Worm (Caenorhabditis elegans) whole organism, L3 larva: ENCODE data around the gene oac-20.

Experiments used
- R02D3.7 ChIP-seq: fragments of 150-350 bp; optimal IDR thresholded peaks from 2 replicates; lab custom pipeline; 2014; ENCODE audit warnings: missing biosample characterization, missing genetic modification characterization
- ZK546.5 ChIP-seq: sonication (generic microtip); optimal IDR thresholded peaks from 2 replicates; lab custom pipeline; 2017; ENCODE audit warnings: missing biosample characterization, missing genetic modification characterization
- aly-2 ChIP-seq: fragments of 150-350 bp; optimal IDR thresholded peaks from 2 replicates; lab custom pipeline; 2014; ENCODE audit warnings: missing biosample characterization, missing genetic modification characterization
- ama-1 ChIP-seq: fragments of 150-350 bp; optimal IDR thresholded peaks from 2 replicates; lab custom pipeline; 2018
- ceh-16 ChIP-seq: sonication (generic microtip); optimal IDR thresholded peaks from 2 replicates; lab custom pipeline; 2017; ENCODE audit warnings: missing biosample characterization, missing genetic modification characterization
- ceh-28 ChIP-seq: fragments of 150-350 bp; optimal IDR thresholded peaks from 2 replicates; lab custom pipeline; 2014; ENCODE audit warnings: missing biosample characterization, missing genetic modification reagents, missing genetic modification characterization
- ceh-82 ChIP-seq: fragments of 150-350 bp; optimal IDR thresholded peaks from 2 replicates; lab custom pipeline; 2014; ENCODE audit warnings: missing biosample characterization, missing genetic modification characterization
- daf-12 ChIP-seq: fragments of 150-350 bp; optimal IDR thresholded peaks from 2 replicates; lab custom pipeline; 2014; ENCODE audit warnings: missing biosample characterization, missing genetic modification reagents, missing genetic modification characterization
- egl-5 ChIP-seq: fragments of 150-350 bp; optimal IDR thresholded peaks from 2 replicates; lab custom pipeline; 2017; ENCODE audit warnings: missing biosample characterization, missing genetic modification reagents, missing genetic modification characterization, inconsistent platforms
- elt-2 ChIP-seq: sonication (generic microtip); optimal IDR thresholded peaks from 2 replicates; lab custom pipeline; 2016; ENCODE audit warnings: missing genetic modification reagents, mild to moderate bottlenecking, missing genetic modification characterization, missing compliant biosample characterization
- elt-3 ChIP-seq, 3 experiments: fragments of 150-350 bp in 1 of 3; sonication (generic microtip) in 2 of 3; optimal IDR thresholded peaks; 2 replicates in 2 of 3; 4 replicates in 1 of 3; lab custom pipeline; 2014 to 2017; ENCODE audit warnings: missing biosample characterization in 3 of 3, missing genetic modification characterization in 3 of 3
- fkh-10 ChIP-seq: sonication (generic microtip); optimal IDR thresholded peaks from 2 replicates; lab custom pipeline; 2017; ENCODE audit warnings: missing biosample characterization, missing genetic modification reagents, missing genetic modification characterization
- fkh-2 ChIP-seq: fragments of 150-350 bp; optimal IDR thresholded peaks from 2 replicates; lab custom pipeline; 2014; ENCODE audit warnings: missing biosample characterization, missing genetic modification reagents, missing genetic modification characterization
- fos-1 ChIP-seq: fragments of 150-350 bp; optimal IDR thresholded peaks from 2 replicates; lab custom pipeline; 2014; ENCODE audit warnings: missing biosample characterization, missing genetic modification characterization
- hmg-11 ChIP-seq: sonication (generic microtip); optimal IDR thresholded peaks from 2 replicates; lab custom pipeline; 2016; ENCODE audit warnings: missing genetic modification characterization, missing compliant biosample characterization
- jun-1 ChIP-seq: fragments of 150-350 bp; optimal IDR thresholded peaks from 2 replicates; lab custom pipeline; 2014; ENCODE audit warnings: missing biosample characterization, missing genetic modification reagents, missing genetic modification characterization
- lin-15B ChIP-seq: fragments of 150-350 bp; optimal IDR thresholded peaks from 2 replicates; lab custom pipeline; 2014; ENCODE audit warnings: missing biosample characterization, missing genetic modification characterization
- lin-39 ChIP-seq: fragments of 150-350 bp; optimal IDR thresholded peaks from 2 replicates; lab custom pipeline; 2018; ENCODE audit warnings: missing biosample characterization, missing genetic modification reagents, missing genetic modification characterization
- lsy-12 ChIP-seq: sonication (generic microtip); optimal IDR thresholded peaks from 2 replicates; lab custom pipeline; 2016; ENCODE audit warnings: mild to moderate bottlenecking, missing genetic modification characterization, missing compliant biosample characterization
- mdl-1 ChIP-seq: fragments of 150-350 bp; optimal IDR thresholded peaks from 2 replicates; lab custom pipeline; 2014; ENCODE audit warnings: missing biosample characterization, missing genetic modification characterization
- mml-1 ChIP-seq: fragments of 150-350 bp; sonication (generic microtip); optimal IDR thresholded peaks from 3 replicates; lab custom pipeline; 2014; ENCODE audit warnings: missing biosample characterization, missing genetic modification characterization
- nhr-11 ChIP-seq: fragments of 150-350 bp; optimal IDR thresholded peaks from 2 replicates; lab custom pipeline; 2014; ENCODE audit warnings: missing biosample characterization, missing genetic modification characterization
- nhr-12 ChIP-seq: fragments of 150-350 bp; optimal IDR thresholded peaks from 2 replicates; lab custom pipeline; 2014; ENCODE audit warnings: missing biosample characterization, missing genetic modification characterization
- nhr-23 ChIP-seq: fragments of 150-350 bp; optimal IDR thresholded peaks from 2 replicates; lab custom pipeline; 2014; ENCODE audit warnings: missing biosample characterization, missing genetic modification reagents, missing genetic modification characterization
- nhr-25 ChIP-seq: sonication (generic microtip); optimal IDR thresholded peaks from 2 replicates; lab custom pipeline; 2017; ENCODE audit warnings: missing biosample characterization, missing genetic modification characterization
- nhr-43 ChIP-seq: sonication (generic microtip); optimal IDR thresholded peaks from 2 replicates; lab custom pipeline; 2016; ENCODE audit warnings: mild to moderate bottlenecking, missing genetic modification characterization, missing compliant biosample characterization; ENCODE audit not compliant: poor library complexity, severe bottlenecking
- nhr-67 ChIP-seq: fragments of 150-350 bp; optimal IDR thresholded peaks from 2 replicates; lab custom pipeline; 2014; ENCODE audit warnings: missing biosample characterization, missing genetic modification characterization
- nhr-76 ChIP-seq: fragments of 150-350 bp; sonication (generic microtip); optimal IDR thresholded peaks from 5 replicates; lab custom pipeline; 2014; ENCODE audit warnings: missing biosample characterization, missing genetic modification characterization
- nhr-77 ChIP-seq: fragments of 150-350 bp; optimal IDR thresholded peaks from 2 replicates; lab custom pipeline; 2014; ENCODE audit warnings: missing biosample characterization, missing genetic modification characterization
- pha-4 ChIP-seq: fragments of 150-350 bp; optimal IDR thresholded peaks from 2 replicates; lab custom pipeline; 2014; ENCODE audit warnings: missing biosample characterization, missing genetic modification reagents, missing genetic modification characterization
- pqm-1 ChIP-seq: fragments of 150-350 bp; optimal IDR thresholded peaks from 2 replicates; lab custom pipeline; 2017; ENCODE audit warnings: missing biosample characterization, missing genetic modification characterization, inconsistent platforms
- sea-2 ChIP-seq: fragments of 150-350 bp; sonication (generic microtip); optimal IDR thresholded peaks from 4 replicates; lab custom pipeline; 2014; ENCODE audit warnings: missing biosample characterization, missing genetic modification reagents, missing genetic modification characterization
- skn-1 ChIP-seq: fragments of 150-350 bp; optimal IDR thresholded peaks from 2 replicates; lab custom pipeline; 2014; ENCODE audit warnings: missing biosample characterization, missing genetic modification characterization
- snpc-4 ChIP-seq: fragments of 150-350 bp; optimal IDR thresholded peaks from 2 replicates; lab custom pipeline; 2014; ENCODE audit warnings: missing biosample characterization, missing genetic modification characterization
- tbx-2 ChIP-seq: sonication (generic microtip); optimal IDR thresholded peaks from 2 replicates; lab custom pipeline; 2016; ENCODE audit warnings: mild to moderate bottlenecking, missing genetic modification characterization, missing compliant biosample characterization
- unc-62 ChIP-seq: fragments of 150-350 bp; sonication (generic microtip); optimal IDR thresholded peaks from 4 replicates; lab custom pipeline; 2014; ENCODE audit warnings: missing biosample characterization, missing genetic modification reagents, missing genetic modification characterization
- zag-1 ChIP-seq: fragments of 150-350 bp; optimal IDR thresholded peaks from 2 replicates; lab custom pipeline; 2014; ENCODE audit warnings: missing biosample characterization, missing genetic modification characterization
- ztf-4 ChIP-seq: fragments of 150-350 bp; optimal IDR thresholded peaks from 2 replicates; lab custom pipeline; 2014; ENCODE audit warnings: missing biosample characterization, missing genetic modification characterization

The oac-20 gene

DNA sequence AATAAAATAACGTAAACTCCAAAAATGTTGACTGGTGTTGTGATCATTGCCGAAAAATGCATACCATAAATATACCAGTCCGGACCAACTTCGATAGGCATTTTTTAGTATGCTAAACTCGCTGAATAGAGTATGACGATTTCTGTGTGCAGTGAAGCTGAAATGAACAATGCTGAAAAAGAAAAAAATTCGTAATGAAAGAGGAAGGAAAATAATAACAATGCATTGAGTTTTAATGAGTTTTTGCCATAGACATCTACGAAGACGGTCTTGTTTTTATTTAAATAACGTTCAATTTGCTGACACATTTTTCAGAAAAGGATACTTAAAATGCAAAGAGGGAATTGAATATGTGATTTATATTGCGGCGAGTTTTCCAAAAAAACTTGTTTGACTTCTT is 11.0 kb upstream of the oac-20 start, which contains the start of gene sri-1:
Gene sri-1 (minus strand): TSS at position 101 of the 400 bp plus-strand sequence.
- TF ChIP-seq fos-1 (tag; lab: Kevin White, UChicago), result no peak
- no peak for TF ChIP-seq lsy-12 (tag; lab: Kevin White, UChicago)
- TF ChIP-seq nhr-77 (tag; lab: Kevin White, UChicago), result no peak
- TF ChIP-seq zag-1, result no peak
- TF ChIP-seq jun-1 (tag; lab: Kevin White, UChicago), result no peak
- TF ChIP-seq unc-62 (GFP tag; lab: Kevin White, UChicago), result no peak
- TF ChIP-seq, all 47 proteins: peak for 0

DNA sequence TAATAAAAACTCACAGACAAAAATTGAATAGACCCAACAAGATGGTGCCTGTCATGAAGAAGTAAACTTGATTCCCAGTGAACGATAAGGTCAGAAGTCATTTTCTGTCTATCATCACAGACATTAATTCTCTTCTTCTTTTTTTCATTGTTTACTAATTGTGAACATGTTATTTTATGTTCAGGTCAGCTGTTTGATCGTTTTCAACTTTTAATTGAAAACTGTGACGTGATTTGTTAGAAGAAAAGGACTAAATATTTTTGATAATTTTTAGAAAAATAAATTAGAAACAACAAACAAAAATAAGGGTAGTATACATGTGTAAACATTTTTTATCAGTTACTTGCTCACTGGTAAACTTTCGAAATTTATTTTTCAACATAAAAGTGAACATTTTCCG is 8.9 kb upstream of the oac-20 start, which contains the start of gene F36G9.7:
Gene F36G9.7 (minus strand): TSS at position 101 of the 400 bp plus-strand sequence.
- TF ChIP-seq ceh-16 (tag; lab: Kevin White, UChicago) (no peak), nhr-67 (tag; lab: Kevin White, UChicago) (no peak), ceh-82 (tag; lab: Kevin White, UChicago) (no peak), skn-1 (no peak), lsy-12 (tag; lab: Kevin White, UChicago) (no peak), snpc-4 (no peak), ZK546.5 (tag; lab: Kevin White, UChicago) (no peak), zag-1 (no peak), aly-2 (tag; lab: Kevin White, UChicago) (no peak)
- TF ChIP-seq, all 47 proteins: peak for 0

- TF ChIP-seq pqm-1 (tag; lab: Kevin White, UChicago), result no peak
- TF ChIP-seq sea-2, result no peak
- TF ChIP-seq ZK546.5 (tag; lab: Kevin White, UChicago), result no peak
- TF ChIP-seq ceh-16 (tag; lab: Kevin White, UChicago), result no peak
- no peak for TF ChIP-seq fkh-2 (tag; lab: Kevin White, UChicago)
- TF ChIP-seq nhr-43 (tag; lab: Kevin White, UChicago), result no peak
- TF ChIP-seq daf-12 (tag; lab: Kevin White, UChicago), result no peak
- no peak for TF ChIP-seq nhr-25 (tag; lab: Kevin White, UChicago)
- no peak for TF ChIP-seq mdl-1 (tag; lab: Kevin White, UChicago)
- TF ChIP-seq snpc-4, result no peak
- no peak for TF ChIP-seq ama-1 (lab: Kevin White, UChicago)
- no peak for TF ChIP-seq hmg-11
- TF ChIP-seq zag-1, result no peak
- no peak for TF ChIP-seq ceh-82 (tag; lab: Kevin White, UChicago)
- no peak for TF ChIP-seq elt-3 (tag; optimal IDR thresholded peaks at IDR 0.05; lab: Kevin White, UChicago)
- TF ChIP-seq tbx-2, result no peak
- no peak for TF ChIP-seq nhr-77 (tag; lab: Kevin White, UChicago)
- TF ChIP-seq nhr-23, result no peak
Measured at ce11 chrV:15970820-15971219, 7.7 kb upstream of the oac-20 start.

DNA sequence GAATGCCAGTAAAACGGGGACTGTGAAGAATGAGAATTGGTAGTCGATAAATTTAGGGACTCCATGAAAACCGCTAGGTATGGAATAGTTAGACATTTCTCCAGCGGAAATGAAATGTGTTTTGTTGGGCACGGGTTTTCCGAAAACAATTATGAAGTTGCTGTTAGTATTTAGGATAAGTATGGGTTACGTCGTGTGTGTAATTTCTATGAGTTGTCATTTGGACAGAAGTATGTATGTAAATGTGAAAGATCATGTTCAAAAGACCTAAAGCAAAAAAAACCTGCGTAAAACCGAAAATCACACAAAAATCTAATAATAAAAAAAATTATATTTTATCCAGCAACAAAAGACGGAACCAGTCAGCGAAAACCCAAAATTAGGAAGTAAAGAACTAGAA is 6.0 kb upstream of the oac-20 start, which contains the start of gene sru-23:
Gene sru-23 (minus strand): TSS at position 101 of the 400 bp plus-strand sequence.
- no peak for TF ChIP-seq nhr-11

- TF ChIP-seq nhr-11 (no peak), snpc-4 (no peak), ztf-4 (tag; lab: Kevin White, UChicago) (no peak), daf-12 (tag; lab: Kevin White, UChicago) (no peak), ceh-28 (tag; lab: Kevin White, UChicago) (no peak), egl-5 (tag; lab: Kevin White, UChicago) (no peak)
Measured at ce11 chrV:15974836-15975235, 3.7 kb upstream of the oac-20 start, which contains the start of gene sru-22. TSS of gene sru-22 (minus strand) at chrV:15974936.

DNA sequence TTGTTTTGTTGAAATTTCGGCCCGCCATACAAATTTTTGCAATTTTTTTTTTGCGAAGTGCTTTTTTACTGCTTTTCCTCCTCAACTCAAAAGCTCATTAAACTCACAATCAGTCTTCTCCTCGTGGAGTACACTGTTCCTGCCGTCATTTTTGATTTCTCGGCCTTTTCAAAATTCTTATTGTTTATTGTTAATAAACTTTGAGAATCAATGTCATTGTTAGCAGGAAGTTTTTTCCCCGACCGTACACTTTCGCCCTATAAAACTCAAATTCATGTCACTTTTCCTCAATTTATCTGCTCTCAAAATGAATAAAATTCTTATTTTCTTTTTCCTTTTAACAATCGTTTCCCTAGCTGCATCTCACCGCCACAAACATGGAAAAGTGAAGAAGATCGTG is 2.7 kb upstream of the oac-20 start, which contains the start of gene clec-232:
Gene clec-232 (plus strand): TSS at position 301 of the 400 bp plus-strand sequence.
- TF ChIP-seq nhr-12 (tag; lab: Kevin White, UChicago) (no peak), pha-4 (tag; lab: Kevin White, UChicago) (no peak), lin-15B (tag; lab: Kevin White, UChicago) (no peak), mml-1 (tag; lab: Kevin White, UChicago) (no peak), fos-1 (tag; lab: Kevin White, UChicago) (no peak), fkh-10 (GFP tag; lab: Kevin White, UChicago) (no peak), R02D3.7 (tag; lab: Kevin White, UChicago) (no peak), lin-39 (tag; lab: Kevin White, UChicago) (no peak), daf-12 (tag; lab: Kevin White, UChicago) (no peak), elt-2 (tag; lab: Kevin White, UChicago) (no peak), unc-62 (GFP tag; lab: Kevin White, UChicago) (no peak), elt-3 (tag; optimal IDR thresholded peaks at IDR 0.05; lab: Kevin White, UChicago) (no peak), nhr-43 (tag; lab: Kevin White, UChicago) (no peak), jun-1 (tag; lab: Kevin White, UChicago) (no peak), nhr-76 (tag; lab: Kevin White, UChicago) (no peak), tbx-2 (no peak), sea-2 (no peak), skn-1 (no peak), egl-5 (tag; lab: Kevin White, UChicago) (no peak)
